Fruit fly (Drosophila melanogaster) whole organism, embryonic: Measurements from ENCODE around the gene Helz.

ENCODE experiments used
- Bteb2 ChIP-seq: fragments of 200-800 bp; sonication (Bioruptor generic); optimal IDR thresholded peaks from 2 replicates; lab custom pipeline; 2016; ENCODE audit warnings: missing biosample characterization, missing genetic modification characterization
- CG10565 ChIP-seq: fragments of 200-800 bp; sonication (Bioruptor generic); optimal IDR thresholded peaks from 3 replicates; lab custom pipeline; 2016; ENCODE audit warnings: missing biosample characterization, mild to moderate bottlenecking, missing genetic modification characterization
- CG12071 ChIP-seq: fragments of 200-800 bp; sonication (Bioruptor generic); optimal IDR thresholded peaks from 3 replicates; lab custom pipeline; 2018; ENCODE audit warnings: missing biosample characterization, mild to moderate bottlenecking, missing genetic modification characterization
- CG17385 ChIP-seq: fragments of 200-800 bp; sonication (Bioruptor generic); optimal IDR thresholded peaks from 3 replicates; lab custom pipeline; 2018; ENCODE audit warnings: missing biosample characterization, mild to moderate bottlenecking, missing genetic modification characterization
- CG17802 ChIP-seq: fragments of 200-800 bp; sonication (Bioruptor generic); optimal IDR thresholded peaks from 2 replicates; lab custom pipeline; 2018; ENCODE audit warnings: missing biosample characterization, mild to moderate bottlenecking, missing genetic modification characterization, moderate library complexity
- CG2889 ChIP-seq: fragments of 200-800 bp; sonication (Bioruptor generic); IDR thresholded peaks from 3 replicates; pipeline ENCODE4 v1.3.6; 2022; ENCODE audit warnings: missing biosample characterization, missing genetic modification characterization
- CG31388 ChIP-seq: fragments of 200-800 bp; sonication (Bioruptor generic); optimal IDR thresholded peaks from 2 replicates; lab custom pipeline; 2016; ENCODE audit warnings: missing biosample characterization, missing genetic modification characterization
- CG32532 ChIP-seq: fragments of 200-800 bp; sonication (Bioruptor generic); IDR thresholded peaks from 2 replicates; pipeline ENCODE4 v1.3.6; 2022; ENCODE audit warnings: missing biosample characterization, missing genetic modification characterization
- CG32772 ChIP-seq: fragments of 200-800 bp; sonication (Bioruptor generic); IDR thresholded peaks from 2 replicates; pipeline ENCODE4 v1.3.6; 2022; ENCODE audit warnings: missing biosample characterization, missing genetic modification characterization
- CG3847 ChIP-seq: fragments of 200-800 bp; sonication (Bioruptor generic); IDR thresholded peaks from 2 replicates; pipeline ENCODE4 v1.3.6; 2022; ENCODE audit warnings: missing biosample characterization, missing genetic modification characterization
- CG4424 ChIP-seq: fragments of 200-800 bp; sonication (Bioruptor generic); optimal IDR thresholded peaks from 3 replicates; lab custom pipeline; 2016; ENCODE audit warnings: missing biosample characterization, missing genetic modification characterization
- CG4707 ChIP-seq: fragments of 200-800 bp; sonication (Bioruptor generic); optimal IDR thresholded peaks from 2 replicates; lab custom pipeline; 2018; ENCODE audit warnings: missing biosample characterization, mild to moderate bottlenecking, missing genetic modification characterization, moderate library complexity
- CG4820 ChIP-seq: fragments of 200-800 bp; sonication (Bioruptor generic); optimal IDR thresholded peaks from 3 replicates; lab custom pipeline; 2016; ENCODE audit warnings: missing biosample characterization, missing genetic modification characterization
- CG7786 ChIP-seq: fragments of 200-800 bp; sonication (Bioruptor generic); optimal IDR thresholded peaks from 2 replicates; lab custom pipeline; 2016; ENCODE audit warnings: missing biosample characterization, missing genetic modification characterization
- CG7839 ChIP-seq: fragments of 200-800 bp; sonication (Bioruptor generic); optimal IDR thresholded peaks from 3 replicates; lab custom pipeline; 2018; ENCODE audit warnings: missing biosample characterization, mild to moderate bottlenecking, missing genetic modification characterization, moderate library complexity
- CG7963 ChIP-seq: fragments of 200-800 bp; sonication (Bioruptor generic); IDR thresholded peaks from 3 replicates; pipeline ENCODE4 v1.3.6; 2022; ENCODE audit warnings: missing biosample characterization, missing genetic modification characterization; ENCODE audit not compliant: partially characterized antibody
- CG9876 ChIP-seq: fragments of 200-800 bp; sonication (Bioruptor generic); optimal IDR thresholded peaks from 2 replicates; lab custom pipeline; 2016; ENCODE audit warnings: missing biosample characterization, missing genetic modification characterization
- CkIIα-i1 ChIP-seq: fragments of 200-800 bp; sonication (Bioruptor generic); IDR thresholded peaks from 2 replicates; pipeline ENCODE4 v1.3.6; 2022; ENCODE audit warnings: missing biosample characterization, missing genetic modification characterization
- CoRest ChIP-seq: fragments of 200-800 bp; sonication (Bioruptor generic); optimal IDR thresholded peaks from 3 replicates; lab custom pipeline; 2018; ENCODE audit warnings: missing biosample characterization, mild to moderate bottlenecking, missing genetic modification characterization, moderate library complexity
- Dfd ChIP-seq, 2 experiments: fragments of >200 bp; optimal IDR thresholded peaks; 2 replicates each; lab custom pipeline; 2017; ENCODE audit warnings: missing biosample characterization in 2 of 2, missing genetic modification characterization in 2 of 2
- ERR ChIP-seq: fragments of 200-800 bp; sonication (Bioruptor generic); optimal IDR thresholded peaks from 2 replicates; lab custom pipeline; 2016; ENCODE audit warnings: missing biosample characterization, missing genetic modification characterization
- Fer2 ChIP-seq: fragments of 200-800 bp; sonication (Bioruptor generic); optimal IDR thresholded peaks from 2 replicates; lab custom pipeline; 2018; ENCODE audit warnings: missing biosample characterization, mild to moderate bottlenecking, missing genetic modification characterization, moderate library complexity
- Hr78 ChIP-seq, 2 experiments: fragments of 200-800 bp in 1 of 2; fragments of >200 bp in 1 of 2; sonication (Bioruptor generic) in 1 of 2; optimal IDR thresholded peaks; 2 replicates each; lab custom pipeline; 2017 to 2019; ENCODE audit warnings: missing biosample characterization in 2 of 2, missing genetic modification characterization in 2 of 2, mild to moderate bottlenecking in 1 of 2, moderate library complexity in 1 of 2
- Kr ChIP-seq: fragments of 200-800 bp; sonication (Bioruptor generic); optimal IDR thresholded peaks from 2 replicates; lab custom pipeline; 2017; ENCODE audit warnings: missing biosample characterization, mild to moderate bottlenecking, missing genetic modification characterization
- Lim3 ChIP-seq: fragments of 200-800 bp; sonication (Bioruptor generic); IDR thresholded peaks from 2 replicates; pipeline ENCODE4 v1.3.6; 2022; ENCODE audit warnings: missing biosample characterization, missing genetic modification characterization
- MESR4 ChIP-seq: fragments of 200-800 bp; sonication (Bioruptor generic); optimal IDR thresholded peaks from 2 replicates; lab custom pipeline; 2018; ENCODE audit warnings: missing biosample characterization, mild to moderate bottlenecking, missing genetic modification characterization, moderate library complexity
- Mad ChIP-seq: fragments of 200-800 bp; sonication (Bioruptor generic); optimal IDR thresholded peaks from 2 replicates; lab custom pipeline; 2016; ENCODE audit warnings: missing biosample characterization, missing genetic modification characterization
- Nf-YB ChIP-seq: fragments of 200-800 bp; sonication (Bioruptor generic); optimal IDR thresholded peaks from 3 replicates; lab custom pipeline; 2019; ENCODE audit warnings: missing biosample characterization, mild to moderate bottlenecking, missing genetic modification characterization, moderate library complexity
- Six4 ChIP-seq: fragments of 200-800 bp; sonication (Bioruptor generic); optimal IDR thresholded peaks from 2 replicates; lab custom pipeline; 2016; ENCODE audit warnings: missing biosample characterization, missing genetic modification characterization
- Stat92E ChIP-seq, 3 experiments: fragments of >200 bp in 2 of 3; fragments of 200-800 bp in 1 of 3; sonication (Bioruptor generic) in 1 of 3; optimal IDR thresholded peaks; 2 replicates each; lab custom pipeline; 2017 to 2019; ENCODE audit warnings: missing biosample characterization in 3 of 3, missing genetic modification characterization in 3 of 3, mild to moderate bottlenecking in 1 of 3, moderate library complexity in 1 of 3
- Usf ChIP-seq: fragments of 200-800 bp; sonication (Bioruptor generic); optimal IDR thresholded peaks from 2 replicates; lab custom pipeline; 2017; ENCODE audit warnings: missing genotype, missing biosample characterization, missing genetic modification characterization
- ash1 ChIP-seq: fragments of 200-800 bp; sonication (Bioruptor generic); optimal IDR thresholded peaks from 2 replicates; lab custom pipeline; 2018; ENCODE audit warnings: missing biosample characterization, mild to moderate bottlenecking, missing genetic modification characterization
- bigmax ChIP-seq: fragments of 200-800 bp; sonication (Bioruptor generic); optimal IDR thresholded peaks from 2 replicates; lab custom pipeline; 2018; ENCODE audit warnings: missing biosample characterization, mild to moderate bottlenecking, missing genetic modification characterization
- chif ChIP-seq, 2 experiments: fragments of 200-800 bp; sonication (Bioruptor generic); optimal IDR thresholded peaks; 3 replicates each; lab custom pipeline; 2016; ENCODE audit warnings: missing biosample characterization in 2 of 2, missing genetic modification characterization in 2 of 2
- dimm ChIP-seq: fragments of 200-800 bp; sonication (Bioruptor generic); IDR thresholded peaks from 2 replicates; pipeline ENCODE4 v1.3.6; 2022; ENCODE audit warnings: missing biosample characterization, missing genetic modification characterization
- emc ChIP-seq: fragments of 200-800 bp; sonication (Bioruptor generic); optimal IDR thresholded peaks from 2 replicates; lab custom pipeline; 2016; ENCODE audit warnings: missing biosample characterization, missing genetic modification characterization
- ems ChIP-seq: fragments of 200-800 bp; sonication (Bioruptor generic); optimal IDR thresholded peaks from 3 replicates; lab custom pipeline; 2016; ENCODE audit warnings: missing biosample characterization, missing genetic modification characterization
- her ChIP-seq: fragments of 200-800 bp; sonication (Bioruptor generic); optimal IDR thresholded peaks from 2 replicates; lab custom pipeline; 2016; ENCODE audit warnings: missing biosample characterization, missing genetic modification characterization
- hkb ChIP-seq, 2 experiments: fragments of 200-800 bp in 1 of 2; fragments of >200 bp in 1 of 2; sonication (Bioruptor generic) in 1 of 2; IDR thresholded peaks in 1 of 2; optimal IDR thresholded peaks in 1 of 2; 2 replicates each; pipeline versions ENCODE4 v1.3.6 to Lab custom; 2017 to 2022; ENCODE audit warnings: missing biosample characterization in 1 of 2, missing genetic modification characterization in 1 of 2
- insv ChIP-seq, 2 experiments: fragments of 200-800 bp; sonication (Bioruptor generic); optimal IDR thresholded peaks; 3 replicates each; lab custom pipeline; 2016 to 2018; ENCODE audit warnings: missing biosample characterization in 2 of 2, missing genetic modification characterization in 2 of 2
- jumu ChIP-seq: fragments of 200-800 bp; sonication (Bioruptor generic); optimal IDR thresholded peaks from 3 replicates; lab custom pipeline; 2016; ENCODE audit warnings: missing biosample characterization, missing genetic modification characterization
- klu ChIP-seq: fragments of 200-800 bp; sonication (Bioruptor generic); IDR thresholded peaks from 2 replicates; pipeline ENCODE4 v1.3.6; 2022; ENCODE audit warnings: missing biosample characterization, missing genetic modification characterization
- lov ChIP-seq, 2 experiments: fragments of 200-800 bp in 1 of 2; fragments of >200 bp in 1 of 2; sonication (Bioruptor generic) in 1 of 2; IDR thresholded peaks in 1 of 2; optimal IDR thresholded peaks in 1 of 2; 2 replicates in 1 of 2; 3 replicates in 1 of 2; pipeline versions ENCODE4 v1.3.6 to Lab custom; 2017 to 2022; ENCODE audit warnings: missing biosample characterization in 1 of 2, missing genetic modification characterization in 1 of 2
- nmo ChIP-seq: fragments of 200-800 bp; sonication (Bioruptor generic); optimal IDR thresholded peaks from 2 replicates; lab custom pipeline; 2018; ENCODE audit warnings: missing biosample characterization, mild to moderate bottlenecking, missing genetic modification characterization, moderate library complexity
- onecut ChIP-seq: fragments of 200-800 bp; sonication (Bioruptor generic); IDR thresholded peaks from 2 replicates; pipeline ENCODE4 v1.3.6; 2022; ENCODE audit warnings: missing biosample characterization, missing genetic modification characterization
- psq ChIP-seq: fragments of 200-800 bp; sonication (Bioruptor generic); optimal IDR thresholded peaks from 2 replicates; lab custom pipeline; 2017; ENCODE audit warnings: missing biosample characterization, missing genetic modification characterization
- shn ChIP-seq: fragments of 200-800 bp; sonication (Bioruptor generic); optimal IDR thresholded peaks from 3 replicates; lab custom pipeline; 2016; ENCODE audit warnings: missing biosample characterization, missing genetic modification characterization
- so ChIP-seq: fragments of 200-800 bp; sonication (Bioruptor generic); IDR thresholded peaks from 3 replicates; pipeline ENCODE4 v1.3.6; 2022; ENCODE audit warnings: missing biosample characterization, missing genetic modification characterization
- zfh1 ChIP-seq: fragments of 200-800 bp; sonication (Bioruptor generic); IDR thresholded peaks from 3 replicates; pipeline ENCODE4 v1.3.6; 2022; ENCODE audit warnings: missing biosample characterization, missing genetic modification characterization

Gene Helz

dm6 chr3L:14759984-14760626 is 29.6 kb upstream of the Helz start (continued):
- no peak for TF ChIP-seq Stat92E (GFP tag; optimal IDR thresholded peaks at IDR 0.05; lab: Kevin White, UChicago)
- TF ChIP-seq Fer2 (tag; lab: Kevin White, UChicago) = peak; percentile 7
- TF ChIP-seq CG2889 (GFP tag; lab: Robert Waterston, UW) = no peak
- TF ChIP-seq CG4707 (GFP tag; lab: Kevin White, UChicago) = peak; percentile 17
- TF ChIP-seq Bteb2 (GFP tag; lab: Kevin White, UChicago) = peak; percentile 50
- TF ChIP-seq jumu (GFP tag; lab: Kevin White, UChicago) = peak; percentile 59
- TF ChIP-seq her (GFP tag; lab: Kevin White, UChicago) = peak; percentile 63
- TF ChIP-seq Kr (GFP tag; lab: Kevin White, UChicago) = no peak
- no peak for TF ChIP-seq Lim3 (GFP tag; lab: Robert Waterston, UW)
- no peak for TF ChIP-seq ERR (GFP tag; lab: Kevin White, UChicago)
- TF ChIP-seq shn (GFP tag; lab: Kevin White, UChicago) = peak; percentile 31
- no peak for TF ChIP-seq dimm (GFP tag; lab: Robert Waterston, UW)
- TF ChIP-seq so (GFP tag; lab: Robert Waterston, UW) = peak; percentile 55; the same call in 2 of the 3 replicates
- TF ChIP-seq bigmax = peak; percentile 39
- TF ChIP-seq Hr78 (GFP tag; optimal IDR thresholded peaks at IDR 0.05; lab: Kevin White, UChicago) = no peak
- peak; percentile 66; the same call in 1 of the 2 replicates for TF ChIP-seq CG32532
- TF ChIP-seq CG7963 (GFP tag; lab: Robert Waterston, UW) = no peak
- no peak for TF ChIP-seq CG9876 (GFP tag; lab: Kevin White, UChicago)
- TF ChIP-seq CG3847 = peak; percentile 28; the same call in 1 of the 2 replicates
- peak; percentile 49 for TF ChIP-seq CG4820
- peak; percentile 62 for TF ChIP-seq Six4 (GFP tag; lab: Kevin White, UChicago)
- no peak for TF ChIP-seq MESR4
- no peak for TF ChIP-seq psq (GFP tag; lab: Kevin White, UChicago)
- peak; percentile 70 for TF ChIP-seq CG7786
- TF ChIP-seq Nf-YB = peak; percentile 19
- peak; percentile 60; the same call in 2 of the 3 replicates for TF ChIP-seq zfh1 (GFP tag; lab: Robert Waterston, UW)
- TF ChIP-seq CG17385 (GFP tag; lab: Kevin White, UChicago) = peak; percentile 60
- TF ChIP-seq nmo (GFP tag; lab: Kevin White, UChicago) = peak; percentile 73
- TF ChIP-seq hkb (optimal IDR thresholded peaks at IDR 0.05; lab: Kevin White, UChicago) = no peak
- TF ChIP-seq hkb (GFP tag; IDR thresholded peaks at IDR 0.05; lab: Robert Waterston, UW) = peak; percentile 66
- peak; percentile 61 to 63 for TF ChIP-seq chif (GFP tag; optimal IDR thresholded peaks at IDR 0.05; lab: Kevin White, UChicago)
- peak; percentile 58 for TF ChIP-seq CG12071 (GFP tag; lab: Kevin White, UChicago)
- TF ChIP-seq insv (GFP tag; optimal IDR thresholded peaks at IDR 0.05; lab: Kevin White, UChicago) = no peak
- no peak for TF ChIP-seq ash1 (GFP tag; lab: Kevin White, UChicago)
- peak; percentile 28 for TF ChIP-seq Mad (GFP tag; lab: Kevin White, UChicago)
- peak; percentile 19 for TF ChIP-seq Usf (GFP tag; lab: Kevin White, UChicago)
- peak; percentile 6 for TF ChIP-seq CG17802 (tag; lab: Kevin White, UChicago)
- TF ChIP-seq onecut (GFP tag; lab: Robert Waterston, UW) = peak; percentile 57
- no peak for TF ChIP-seq Dfd (GFP tag; optimal IDR thresholded peaks at IDR 0.05; lab: Kevin White, UChicago)
- no peak for TF ChIP-seq CkIIα-i1 (GFP tag; lab: Robert Waterston, UW)
- TF ChIP-seq CG32772 (GFP tag; lab: Robert Waterston, UW) = peak; percentile 62
- no peak for TF ChIP-seq lov (optimal IDR thresholded peaks at IDR 0.05; lab: Kevin White, UChicago)
- no peak for TF ChIP-seq lov (GFP tag; IDR thresholded peaks at IDR 0.05; lab: Robert Waterston, UW)
- TF ChIP-seq CG10565 (GFP tag; lab: Kevin White, UChicago) = no peak
- no peak for TF ChIP-seq klu
- TF ChIP-seq CG7839 (tag; lab: Kevin White, UChicago) = peak; percentile 76
- TF ChIP-seq CoRest (tag; lab: Kevin White, UChicago) = peak; percentile 64
- TF ChIP-seq emc (GFP tag; lab: Kevin White, UChicago) = peak; percentile 66
- no peak for TF ChIP-seq CG31388
- TF ChIP-seq ems (GFP tag; lab: Kevin White, UChicago) = peak; percentile 63
- peak; percentile 70 for TF ChIP-seq CG4424 (GFP tag; lab: Kevin White, UChicago)
